Worm (Caenorhabditis elegans): ENCODE data around the gene ctsa-3.1.

- TF ChIP-seq him-1 (tag; optimal IDR thresholded peaks at IDR 0.05) (no peak), W03F9.2 (tag; optimal IDR thresholded peaks at IDR 0.05) (no peak), dao-5 (tag; optimal IDR thresholded peaks at IDR 0.05) (no peak)
These were observed 621 bp downstream of the ctsa-3.1 start for ce11 chrII:7233274-7233673.

All from whole organism, L4/young adult.